Worm (Caenorhabditis elegans) whole organism, young adult: ENCODE measurements around the gene ogdh-1.

Experiments used
- T07F8.4 ChIP-seq: sonication (generic microtip); optimal IDR thresholded peaks from 2 replicates; lab custom pipeline; 2016; ENCODE audit warnings: mild to moderate bottlenecking, missing genetic modification characterization, moderate library complexity, missing compliant biosample characterization
- ama-1 ChIP-seq, 3 experiments: fragments of 150-350 bp in 1 of 3; sonication (generic microtip) in 2 of 3; optimal IDR thresholded peaks; 2 replicates each; lab custom pipeline; 2014 to 2018; ENCODE audit warnings: missing biosample characterization in 2 of 3, missing genetic modification characterization in 2 of 3, missing genetic modification reagents in 2 of 3
- cebp-2 ChIP-seq: fragments of 200-800 bp; sonication (Bioruptor generic); IDR thresholded peaks from 2 replicates; pipeline ENCODE4 v1.3.6; 2022; ENCODE audit warnings: missing genetic modification characterization, missing compliant biosample characterization
- ceh-27 ChIP-seq: fragments of 200-800 bp; sonication (Bioruptor generic); optimal IDR thresholded peaks from 2 replicates; lab custom pipeline; 2018; ENCODE audit warnings: mild to moderate bottlenecking, missing genetic modification characterization, moderate library complexity, missing compliant biosample characterization
- lin-40 ChIP-seq: sonication (generic microtip); optimal IDR thresholded peaks from 2 replicates; lab custom pipeline; 2016; ENCODE audit warnings: missing genetic modification characterization, mild to moderate bottlenecking, missing compliant biosample characterization, missing genotype, missing genetic modification reagents
- lsy-27 ChIP-seq: sonication (generic microtip); optimal IDR thresholded peaks from 2 replicates; lab custom pipeline; 2017; ENCODE audit warnings: missing genetic modification characterization, mild to moderate bottlenecking, missing compliant biosample characterization, antibody characterized with exemption, missing genotype, borderline replicate concordance; ENCODE audit not compliant: insufficient read depth
- madf-10 ChIP-seq: sonication (generic microtip); optimal IDR thresholded peaks from 2 replicates; lab custom pipeline; 2016; ENCODE audit warnings: mild to moderate bottlenecking, missing genetic modification characterization, missing compliant biosample characterization
- mel-28 ChIP-seq: sonication (generic microtip); optimal IDR thresholded peaks from 2 replicates; lab custom pipeline; 2016; ENCODE audit warnings: borderline replicate concordance, mild to moderate bottlenecking, missing genetic modification characterization, missing compliant biosample characterization
- nfya-1 ChIP-seq: sonication (generic microtip); optimal IDR thresholded peaks from 2 replicates; lab custom pipeline; 2017; ENCODE audit warnings: antibody characterized with exemption, missing compliant biosample characterization, missing genetic modification characterization, borderline replicate concordance; ENCODE audit not compliant: insufficient read depth
- pha-4 ChIP-seq: fragments of 150-350 bp; sonication (generic microtip); optimal IDR thresholded peaks from 2 replicates; lab custom pipeline; 2014; ENCODE audit warnings: missing biosample characterization, missing genetic modification reagents, missing genetic modification characterization
- snpc-1.3 ChIP-seq: sonication (generic microtip); optimal IDR thresholded peaks from 2 replicates; lab custom pipeline; 2017; ENCODE audit warnings: missing genetic modification characterization, mild to moderate bottlenecking, missing compliant biosample characterization, antibody characterized with exemption, moderate library complexity, missing genotype, missing genetic modification reagents; ENCODE audit not compliant: insufficient read depth
- snpc-4 ChIP-seq, 5 experiments: fragments of 150-350 bp in 1 of 5; sonication (generic microtip) in 4 of 5; optimal IDR thresholded peaks; 2 replicates each; lab custom pipeline; 2014 to 2018; ENCODE audit warnings: missing genetic modification characterization in 5 of 5, missing biosample characterization in 3 of 5, antibody characterized with exemption in 2 of 5, mild to moderate bottlenecking in 2 of 5, missing compliant biosample characterization in 2 of 5, missing genotype in 2 of 5, moderate library complexity in 2 of 5, missing genetic modification reagents in 1 of 5
- unc-130 ChIP-seq: sonication (generic microtip); optimal IDR thresholded peaks from 2 replicates; lab custom pipeline; 2016; ENCODE audit warnings: missing genetic modification reagents, missing genetic modification characterization, missing compliant biosample characterization
- unc-62 ChIP-seq: fragments of 150-350 bp; optimal IDR thresholded peaks from 2 replicates; lab custom pipeline; 2014; ENCODE audit warnings: missing biosample characterization, missing genetic modification reagents, missing genetic modification characterization

- TF ChIP-seq unc-130 (GFP tag; lab: Kevin White, UChicago): no peak
- no peak for TF ChIP-seq ceh-27 (GFP tag; lab: Kevin White, UChicago)
- no peak for TF ChIP-seq snpc-1.3
- TF ChIP-seq ama-1 (optimal IDR thresholded peaks at IDR 0.05; lab: Kevin White, UChicago): no peak
- no peak for TF ChIP-seq ama-1 (GFP tag; optimal IDR thresholded peaks at IDR 0.05; lab: Kevin White, UChicago)
- TF ChIP-seq nfya-1 (tag; lab: Kevin White, UChicago): no peak
- TF ChIP-seq unc-62 (GFP tag; lab: Kevin White, UChicago): no peak
- TF ChIP-seq snpc-4 (GFP tag; optimal IDR thresholded peaks at IDR 0.05; lab: Kevin White, UChicago): no peak
- no peak for TF ChIP-seq snpc-4 (tag; optimal IDR thresholded peaks at IDR 0.05; lab: Kevin White, UChicago)
- no peak for TF ChIP-seq pha-4
- no peak for TF ChIP-seq madf-10 (tag; lab: Kevin White, UChicago)
- no peak for TF ChIP-seq T07F8.4
- TF ChIP-seq lin-40: no peak
- no peak for TF ChIP-seq mel-28 (tag; lab: Kevin White, UChicago)
- TF ChIP-seq cebp-2 (GFP tag; lab: Robert Waterston, UW): no peak
- no peak for TF ChIP-seq lsy-27 (tag; lab: Kevin White, UChicago)
These were observed 29.5 kb downstream of the ogdh-1 start for ce11 chrIV:4674322-4674721.
